Worm (Caenorhabditis elegans): ENCODE results near the gene zig-13.

- no peak for TF ChIP-seq lin-13 (GFP tag; optimal IDR thresholded peaks at IDR 0.05)
- no peak for TF ChIP-seq elt-1 (tag; optimal IDR thresholded peaks at IDR 0.05)
- no peak for TF ChIP-seq mdl-1 (tag; optimal IDR thresholded peaks at IDR 0.05)
- TF ChIP-seq dmd-4 (tag; optimal IDR thresholded peaks at IDR 0.05), result no peak
- no peak for TF ChIP-seq nhr-10 (tag; optimal IDR thresholded peaks at IDR 0.05)
- TF ChIP-seq R02D3.7 (tag; optimal IDR thresholded peaks at IDR 0.05), result no peak
- TF ChIP-seq unc-62 (GFP tag; optimal IDR thresholded peaks at IDR 0.05), result no peak
- no peak for TF ChIP-seq mbf-1 (tag; optimal IDR thresholded peaks at IDR 0.05)
These were observed 19.2 kb upstream of the zig-13 start, which contains the start of gene clec-148 for ce11 chrIII:175733-176132.
